Fruit fly (Drosophila melanogaster): ENCODE results near the gene cad.

Gene cad

dm6 chr2L:20807617-20808509 lies 37.3 kb downstream of the cad start (continued):
- no peak for TF ChIP-seq vnd (GFP tag; IDR thresholded peaks at IDR 0.05; ENCODE audit: partially characterized antibody)
- peak; percentile 67; the same call in 2 of the 3 replicates for TF ChIP-seq tgo (GFP tag; IDR thresholded peaks at IDR 0.05)
- no peak for TF ChIP-seq CG11696 (GFP tag; IDR thresholded peaks at IDR 0.05)
- TF ChIP-seq CG3726 (GFP tag; IDR thresholded peaks at IDR 0.05), result 0 out of 3 replicates have a peak, but pooled peaks have one; percentile 12
- TF ChIP-seq cato (GFP tag; optimal IDR thresholded peaks at IDR 0.05; ENCODE audit: borderline replicate concordance), result no peak
- TF ChIP-seq CG18619 (GFP tag; optimal IDR thresholded peaks at IDR 0.05), result peak; percentile 32
- no peak for TF ChIP-seq br (optimal IDR thresholded peaks at IDR 0.05)
- peak; percentile 40 for TF ChIP-seq Oli (tag; optimal IDR thresholded peaks at IDR 0.05)
- TF ChIP-seq ewg (GFP tag; optimal IDR thresholded peaks at IDR 0.05), result peak; percentile 15
- peak; percentile 63 for TF ChIP-seq CG7839 (tag; optimal IDR thresholded peaks at IDR 0.05)
- TF ChIP-seq grau (tag; optimal IDR thresholded peaks at IDR 0.05), result peak; percentile 67
- no peak for TF ChIP-seq Awh (GFP tag; IDR thresholded peaks at IDR 0.05)
- peak; percentile 29 for TF ChIP-seq tup (GFP tag; optimal IDR thresholded peaks at IDR 0.05)
- no peak for TF ChIP-seq ab (GFP tag; optimal IDR thresholded peaks at IDR 0.05)
- peak; percentile 34; the same call in 1 of the 3 replicates for TF ChIP-seq Dbx (GFP tag; IDR thresholded peaks at IDR 0.05)
- no peak for TF ChIP-seq Myb (GFP tag; optimal IDR thresholded peaks at IDR 0.05)
- peak; percentile 65 for TF ChIP-seq Sox102F (GFP tag; optimal IDR thresholded peaks at IDR 0.05)
- no peak for TF ChIP-seq CG4854 (GFP tag; optimal IDR thresholded peaks at IDR 0.05)
- TF ChIP-seq CG10321 (GFP tag; IDR thresholded peaks at IDR 0.05), result 0 out of 2 replicates have a peak, but pooled peaks have one; percentile 3
- no peak for TF ChIP-seq Rx (GFP tag; IDR thresholded peaks at IDR 0.05)
- no peak for TF ChIP-seq CG9437 (GFP tag; optimal IDR thresholded peaks at IDR 0.05)
- TF ChIP-seq Poxn (GFP tag; IDR thresholded peaks at IDR 0.05), result no peak
- no peak for TF ChIP-seq pita (GFP tag; optimal IDR thresholded peaks at IDR 0.05)
- peak; percentile 53 for TF ChIP-seq CG31441 (GFP tag; IDR thresholded peaks at IDR 0.05)
- peak; percentile 52 for TF ChIP-seq eyg (GFP tag; optimal IDR thresholded peaks at IDR 0.05)
- no peak for TF ChIP-seq grn (GFP tag; optimal IDR thresholded peaks at IDR 0.05)
- no peak for TF ChIP-seq ara (GFP tag; IDR thresholded peaks at IDR 0.05)
- no peak for TF ChIP-seq CG14710 (tag; optimal IDR thresholded peaks at IDR 0.05)
- peak; percentile 75 for TF ChIP-seq CG2678 (tag; optimal IDR thresholded peaks at IDR 0.05)
- no peak for TF ChIP-seq slp2 (GFP tag; optimal IDR thresholded peaks at IDR 0.05)
- TF ChIP-seq Six4 (GFP tag; optimal IDR thresholded peaks at IDR 0.05), result peak; percentile 2
- TF ChIP-seq Mrtf (GFP tag; IDR thresholded peaks at IDR 0.05), result no peak
- peak; percentile 59; the same call in 1 of the 2 replicates for TF ChIP-seq Drgx (GFP tag; IDR thresholded peaks at IDR 0.05)
- no peak for TF ChIP-seq CG18764 (GFP tag; optimal IDR thresholded peaks at IDR 0.05)
- peak; percentile 32 for TF ChIP-seq CG12659 (GFP tag; optimal IDR thresholded peaks at IDR 0.05)
- TF ChIP-seq z (GFP tag; IDR thresholded peaks at IDR 0.05), result no peak
- TF ChIP-seq CG11560 (tag; IDR thresholded peaks at IDR 0.05), result no peak
- TF ChIP-seq gsb (GFP tag; IDR thresholded peaks at IDR 0.05), result peak; percentile 22; the same call in 1 of the 2 replicates
- TF ChIP-seq yki (optimal IDR thresholded peaks at IDR 0.05), result no peak
- no peak for TF ChIP-seq CG6272 (GFP tag; IDR thresholded peaks at IDR 0.05)
- TF ChIP-seq vfl (GFP tag; optimal IDR thresholded peaks at IDR 0.05), result no peak
- TF ChIP-seq CG32772 (GFP tag; IDR thresholded peaks at IDR 0.05), result peak; percentile 45; the same call in 1 of the 2 replicates
- TF ChIP-seq CG17361 (GFP tag; IDR thresholded peaks at IDR 0.05), result peak; percentile 44; the same call in 2 of the 3 replicates
- TF ChIP-seq so (GFP tag; IDR thresholded peaks at IDR 0.05), result peak; percentile 50; the same call in 1 of the 3 replicates
- peak; percentile 18; the same call in 1 of the 2 replicates for TF ChIP-seq MBD-R2 (GFP tag; IDR thresholded peaks at IDR 0.05)
- TF ChIP-seq jing (GFP tag; optimal IDR thresholded peaks at IDR 0.05), result no peak
- no peak for TF ChIP-seq CG5180 (GFP tag; optimal IDR thresholded peaks at IDR 0.05)
- no peak for TF ChIP-seq jumu (GFP tag; optimal IDR thresholded peaks at IDR 0.05)
- TF ChIP-seq tx (GFP tag; optimal IDR thresholded peaks at IDR 0.05), result no peak
- TF ChIP-seq gcm (GFP tag; optimal IDR thresholded peaks at IDR 0.05), result peak; percentile 0

Measured in whole organism, embryonic.